Worm (Caenorhabditis elegans) whole organism, L4 larva: ENCODE data around the gene B0391.14.
A peak's percentile ranks its signal among the peaks of the same experiment; 100 is the strongest.

Experiments used
- F44E2.7 ChIP-seq: fragments of 200-800 bp; sonication (Bioruptor generic); IDR thresholded peaks from 2 replicates; pipeline ENCODE4 v2.1.2; 2022; ENCODE audit warnings: missing genetic modification characterization, missing compliant biosample characterization
- F49E8.2 ChIP-seq: sonication (generic microtip); optimal IDR thresholded peaks from 2 replicates; lab custom pipeline; 2016; ENCODE audit warnings: missing compliant biosample characterization, mild to moderate bottlenecking, missing genetic modification characterization, borderline replicate concordance
- R02D3.7 ChIP-seq: fragments of 150-350 bp; sonication (generic microtip); optimal IDR thresholded peaks from 3 replicates; lab custom pipeline; 2014; ENCODE audit warnings: missing biosample characterization, missing genetic modification characterization
- Y105C5A.15 ChIP-seq: fragments of 200-800 bp; sonication (Bioruptor generic); IDR thresholded peaks from 2 replicates; pipeline ENCODE4 v1.3.6; 2022; ENCODE audit warnings: missing genetic modification characterization, missing compliant biosample characterization
- Y75B8A.6 ChIP-seq: fragments of 200-800 bp; sonication (Bioruptor generic); IDR thresholded peaks from 2 replicates; pipeline ENCODE4 v1.3.6; 2022; ENCODE audit warnings: missing genetic modification reagents, missing genetic modification characterization, missing compliant biosample characterization
- ZK337.2 ChIP-seq: fragments of 200-800 bp; sonication (Bioruptor generic); IDR thresholded peaks from 2 replicates; pipeline ENCODE4 v1.3.6; 2022; ENCODE audit warnings: missing genetic modification reagents, missing genetic modification characterization, missing compliant biosample characterization
- aha-1 ChIP-seq: fragments of 150-350 bp; peaks from one replicate; lab custom pipeline; 2014; ENCODE audit warnings: missing biosample characterization, missing genetic modification characterization
- aly-2 ChIP-seq: sonication (generic microtip); optimal IDR thresholded peaks from 2 replicates; lab custom pipeline; 2018; ENCODE audit warnings: missing biosample characterization, missing genetic modification characterization
- ama-1 ChIP-seq: fragments of 150-350 bp; optimal IDR thresholded peaks from 2 replicates; lab custom pipeline; 2014; ENCODE audit warnings: inconsistent platforms, mixed read lengths
- ceh-20 ChIP-seq: fragments of 200-800 bp; sonication (Bioruptor generic); IDR thresholded peaks from 2 replicates; pipeline ENCODE4 v1.3.6; 2022; ENCODE audit warnings: missing genetic modification reagents, missing genetic modification characterization, missing compliant biosample characterization
- ceh-32 ChIP-seq: sonication (generic microtip); optimal IDR thresholded peaks from 2 replicates; lab custom pipeline; 2016; ENCODE audit warnings: mild to moderate bottlenecking, missing genetic modification characterization, missing compliant biosample characterization; ENCODE audit not compliant: poor library complexity
- cey-2 ChIP-seq: sonication (generic microtip); optimal IDR thresholded peaks from 3 replicates; lab custom pipeline; 2017; ENCODE audit warnings: missing genetic modification characterization, mild to moderate bottlenecking, missing compliant biosample characterization, antibody characterized with exemption, borderline replicate concordance; ENCODE audit not compliant: insufficient read depth
- daf-16 ChIP-seq, 3 experiments: sonication (generic microtip); optimal IDR thresholded peaks; 2 replicates each; lab custom pipeline; 2016 to 2017; ENCODE audit warnings: missing genetic modification characterization in 3 of 3, missing genetic modification reagents in 3 of 3, mild to moderate bottlenecking in 2 of 3, missing compliant biosample characterization in 2 of 3, missing biosample characterization in 1 of 3, moderate library complexity in 1 of 3
- daf-8 ChIP-seq: fragments of 200-800 bp; sonication (Bioruptor generic); IDR thresholded peaks from 2 replicates; pipeline ENCODE4 v1.3.6; 2022; ENCODE audit warnings: missing genetic modification characterization, missing compliant biosample characterization
- dmd-6 ChIP-seq: fragments of 200-800 bp; sonication (Bioruptor generic); IDR thresholded peaks from 2 replicates; pipeline ENCODE4 v1.3.6; 2022; ENCODE audit warnings: missing genetic modification reagents, missing genetic modification characterization, missing compliant biosample characterization
- dmd-8 ChIP-seq: fragments of 200-800 bp; sonication (Bioruptor generic); IDR thresholded peaks from 2 replicates; pipeline ENCODE4 v1.3.6; 2022; ENCODE audit warnings: missing genetic modification characterization, missing compliant biosample characterization
- dmd-9 ChIP-seq: fragments of 200-800 bp; sonication (Bioruptor generic); IDR thresholded peaks from 2 replicates; pipeline ENCODE4 v1.3.6; 2022; ENCODE audit warnings: missing genetic modification reagents, missing genetic modification characterization, missing compliant biosample characterization
- egl-27 ChIP-seq: sonication (generic microtip); optimal IDR thresholded peaks from 3 replicates; lab custom pipeline; 2017; ENCODE audit warnings: missing biosample characterization, missing genetic modification reagents, missing genetic modification characterization
- gei-8 ChIP-seq: fragments of 200-800 bp; sonication (Bioruptor generic); optimal IDR thresholded peaks from 2 replicates; lab custom pipeline; 2018; ENCODE audit warnings: mild to moderate bottlenecking, missing genetic modification characterization, missing compliant biosample characterization
- hlh-30 ChIP-seq: sonication (generic microtip); optimal IDR thresholded peaks from 2 replicates; lab custom pipeline; 2017; ENCODE audit warnings: antibody characterized with exemption, mild to moderate bottlenecking, missing genetic modification characterization, missing compliant biosample characterization; ENCODE audit not compliant: insufficient read depth
- hmg-1.1 ChIP-seq: fragments of 200-800 bp; sonication (Bioruptor generic); IDR thresholded peaks from 2 replicates; pipeline ENCODE4 v1.3.6; 2022; ENCODE audit warnings: missing genetic modification reagents, missing genetic modification characterization, missing compliant biosample characterization
- lin-1 ChIP-seq: fragments of 200-800 bp; sonication (Bioruptor generic); IDR thresholded peaks from 2 replicates; pipeline ENCODE4 v1.3.6; 2022; ENCODE audit warnings: missing genetic modification reagents, missing genetic modification characterization, missing compliant biosample characterization
- lin-13 ChIP-seq: fragments of 150-350 bp; optimal IDR thresholded peaks from 2 replicates; lab custom pipeline; 2014; ENCODE audit warnings: missing biosample characterization, missing genetic modification reagents, missing genetic modification characterization
- lin-15B ChIP-seq: fragments of 150-350 bp; sonication (generic microtip); optimal IDR thresholded peaks from 3 replicates; lab custom pipeline; 2014; ENCODE audit warnings: missing biosample characterization, missing genetic modification characterization
- lin-38 ChIP-seq: fragments of 200-800 bp; sonication (Bioruptor generic); IDR thresholded peaks from 2 replicates; pipeline ENCODE4 v1.3.6; 2022; ENCODE audit warnings: missing genetic modification reagents, missing genetic modification characterization, missing compliant biosample characterization
- lin-39 ChIP-seq: fragments of 150-350 bp; optimal IDR thresholded peaks from 2 replicates; lab custom pipeline; 2014; ENCODE audit warnings: missing biosample characterization, missing genetic modification reagents, missing genetic modification characterization
- lir-3 ChIP-seq: sonication (generic microtip); optimal IDR thresholded peaks from 2 replicates; lab custom pipeline; 2016; ENCODE audit warnings: mild to moderate bottlenecking, missing genetic modification characterization, missing compliant biosample characterization
- lsy-2 ChIP-seq, 2 experiments: fragments of 150-350 bp in 1 of 2; sonication (generic microtip) in 1 of 2; optimal IDR thresholded peaks; 2 replicates each; lab custom pipeline; 2014 to 2017; ENCODE audit warnings: missing biosample characterization in 2 of 2, missing genetic modification characterization in 2 of 2
- madf-5 ChIP-seq, 2 experiments: fragments of 200-800 bp; sonication (Bioruptor generic); IDR thresholded peaks; 2 replicates each; pipeline ENCODE4 v1.3.6; 2022; ENCODE audit warnings: missing compliant biosample characterization in 2 of 2, missing genetic modification characterization in 2 of 2
- mdl-1 ChIP-seq, 2 experiments: fragments of 150-350 bp in 1 of 2; sonication (generic microtip) in 1 of 2; optimal IDR thresholded peaks; 2 replicates each; lab custom pipeline; 2014 to 2017; ENCODE audit warnings: missing biosample characterization in 2 of 2, missing genetic modification characterization in 2 of 2
- mdt-29 ChIP-seq: fragments of 200-800 bp; sonication (Bioruptor generic); IDR thresholded peaks from 2 replicates; pipeline ENCODE4 v1.3.6; 2022; ENCODE audit warnings: missing genetic modification reagents, missing genetic modification characterization, missing compliant biosample characterization
- mxl-2 ChIP-seq: fragments of 200-800 bp; sonication (Bioruptor generic); conservative IDR thresholded peaks from 2 replicates; pipeline ENCODE4 v1.3.6; 2022; ENCODE audit warnings: missing genetic modification reagents, missing genetic modification characterization, missing compliant biosample characterization
- mxl-3 ChIP-seq: fragments of 200-800 bp; sonication (Bioruptor generic); optimal IDR thresholded peaks from 2 replicates; lab custom pipeline; 2018; ENCODE audit warnings: mild to moderate bottlenecking, missing genetic modification characterization, missing compliant biosample characterization
- nhr-11 ChIP-seq: fragments of 150-350 bp; optimal IDR thresholded peaks from 2 replicates; lab custom pipeline; 2014; ENCODE audit warnings: missing biosample characterization, missing genetic modification characterization
- nhr-111 ChIP-seq: fragments of 200-800 bp; sonication (Bioruptor generic); optimal IDR thresholded peaks from 2 replicates; lab custom pipeline; 2018; ENCODE audit warnings: mild to moderate bottlenecking, missing genetic modification characterization, missing compliant biosample characterization
- nhr-25 ChIP-seq: sonication (generic microtip); optimal IDR thresholded peaks from 2 replicates; lab custom pipeline; 2017; ENCODE audit warnings: missing genetic modification characterization, mild to moderate bottlenecking, missing compliant biosample characterization, antibody characterized with exemption, moderate library complexity, borderline replicate concordance; ENCODE audit not compliant: insufficient read depth
- nhr-41 ChIP-seq: fragments of 200-800 bp; sonication (Bioruptor generic); IDR thresholded peaks from 2 replicates; pipeline ENCODE4 v1.3.6; 2022; ENCODE audit warnings: missing genetic modification reagents, missing genetic modification characterization, missing compliant biosample characterization
- php-3 ChIP-seq: fragments of 200-800 bp; sonication (Bioruptor generic); IDR thresholded peaks from 2 replicates; pipeline ENCODE4 v1.3.6; 2022; ENCODE audit warnings: missing genetic modification reagents, missing genetic modification characterization, missing compliant biosample characterization
- pqm-1 ChIP-seq: sonication (generic microtip); optimal IDR thresholded peaks from 2 replicates; lab custom pipeline; 2017; ENCODE audit warnings: missing biosample characterization, missing genetic modification characterization
- rbr-2 ChIP-seq: sonication (generic microtip); optimal IDR thresholded peaks from 2 replicates; lab custom pipeline; 2016; ENCODE audit warnings: missing genotype, missing genetic modification characterization, missing compliant biosample characterization
- snpc-4 ChIP-seq: fragments of 150-350 bp; optimal IDR thresholded peaks from 2 replicates; lab custom pipeline; 2014; ENCODE audit warnings: missing biosample characterization, missing genetic modification characterization
- spr-3 ChIP-seq: fragments of 200-800 bp; sonication (Bioruptor generic); optimal IDR thresholded peaks from 2 replicates; lab custom pipeline; 2018; ENCODE audit warnings: mild to moderate bottlenecking, missing genetic modification characterization, missing compliant biosample characterization
- tag-97 ChIP-seq: fragments of 200-800 bp; sonication (Bioruptor generic); IDR thresholded peaks from 2 replicates; pipeline ENCODE4 v1.3.6; 2022; ENCODE audit warnings: missing genetic modification characterization, missing compliant biosample characterization
- unc-130 ChIP-seq: sonication (generic microtip); optimal IDR thresholded peaks from 2 replicates; lab custom pipeline; 2016; ENCODE audit warnings: missing genetic modification reagents, missing genetic modification characterization, missing compliant biosample characterization
- unc-39 ChIP-seq: sonication (generic microtip); optimal IDR thresholded peaks from 2 replicates; lab custom pipeline; 2017; ENCODE audit warnings: missing biosample characterization, missing genetic modification characterization
- vab-7 ChIP-seq: fragments of 200-800 bp; sonication (Bioruptor generic); IDR thresholded peaks from 2 replicates; pipeline ENCODE4 v1.3.6; 2022; ENCODE audit warnings: missing genetic modification reagents, missing genetic modification characterization, missing compliant biosample characterization
- zag-1 ChIP-seq: fragments of 150-350 bp; optimal IDR thresholded peaks from 2 replicates; lab custom pipeline; 2014; ENCODE audit warnings: missing biosample characterization, missing genetic modification characterization
- zfp-3 ChIP-seq: fragments of 200-800 bp; sonication (Bioruptor generic); conservative IDR thresholded peaks from 2 replicates; pipeline ENCODE4 v1.3.6; 2022; ENCODE audit warnings: missing genetic modification reagents, missing genetic modification characterization, missing compliant biosample characterization
- zip-11 ChIP-seq: fragments of 200-800 bp; sonication (Bioruptor generic); IDR thresholded peaks from 2 replicates; pipeline ENCODE4 v1.3.6; 2022; ENCODE audit warnings: missing genetic modification characterization, missing compliant biosample characterization
- zip-2 ChIP-seq: fragments of 150-350 bp; optimal IDR thresholded peaks from 2 replicates; lab custom pipeline; 2014; ENCODE audit warnings: missing biosample characterization, missing genetic modification characterization
- ztf-11 ChIP-seq: fragments of 150-350 bp; optimal IDR thresholded peaks from 2 replicates; lab custom pipeline; 2014; ENCODE audit warnings: missing biosample characterization, missing genetic modification characterization

Gene B0391.14

DNA sequence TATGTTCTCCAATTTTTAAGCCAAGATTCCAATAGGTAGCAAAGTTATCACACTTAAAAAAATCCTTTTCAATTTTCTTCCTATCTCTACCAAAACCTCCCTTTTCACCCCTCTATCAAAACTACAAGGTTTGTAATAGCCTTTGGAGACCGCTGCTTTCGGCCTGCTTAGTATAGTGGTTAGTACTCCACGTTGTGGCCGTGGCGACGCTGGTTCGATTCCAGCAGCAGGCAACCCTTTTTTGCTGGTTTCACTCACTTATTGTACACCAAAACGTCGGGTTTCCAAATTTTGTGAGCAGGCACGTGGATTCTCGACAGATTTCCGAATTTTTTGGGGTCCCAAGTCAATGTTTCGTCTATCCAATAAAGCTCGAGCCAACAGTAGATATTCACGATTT lies 45.8 kb downstream of the B0391.14 start (continued):
- TF ChIP-seq ceh-20 (GFP tag; lab: Robert Waterston, UW): 0 out of 2 replicates have a peak, but pooled peaks have one; percentile 10
- no peak for TF ChIP-seq cey-2
- peak; percentile 19 for TF ChIP-seq hlh-30 (tag; lab: Kevin White, UChicago)
- TF ChIP-seq zip-2 (tag; lab: Kevin White, UChicago): no peak
- TF ChIP-seq lin-39 (tag; lab: Kevin White, UChicago): no peak
- no peak for TF ChIP-seq ZK337.2 (GFP tag; lab: Robert Waterston, UW)
- TF ChIP-seq dmd-9 (GFP tag; lab: Robert Waterston, UW): no peak
- no peak for TF ChIP-seq zag-1 (tag; lab: Kevin White, UChicago)
- TF ChIP-seq nhr-41 (GFP tag; lab: Robert Waterston, UW): no peak; the same call in 1 of the 2 replicates
- TF ChIP-seq aha-1: no peak
- TF ChIP-seq tag-97: no peak
- TF ChIP-seq ceh-32 (tag; lab: Kevin White, UChicago): no peak
- TF ChIP-seq lsy-2 (tag; optimal IDR thresholded peaks at IDR 0.05; lab: Kevin White, UChicago): peak in 1 of 2 experiments; percentile 25
- no peak for TF ChIP-seq snpc-4 (tag; lab: Kevin White, UChicago)
- no peak for TF ChIP-seq unc-39
- TF ChIP-seq php-3 (GFP tag; lab: Robert Waterston, UW): no peak
- no peak for TF ChIP-seq F49E8.2 (tag; lab: Kevin White, UChicago)
- peak in 1 of 2 experiments; percentile 46 for TF ChIP-seq daf-16 (GFP tag; optimal IDR thresholded peaks at IDR 0.05; lab: Kevin White, UChicago)
- TF ChIP-seq daf-16 (tag; optimal IDR thresholded peaks at IDR 0.05; lab: Kevin White, UChicago): peak; percentile 43
- TF ChIP-seq zfp-3 (GFP tag; lab: Robert Waterston, UW): no peak
- no peak for TF ChIP-seq ama-1 (lab: Kevin White, UChicago)
- no peak for TF ChIP-seq madf-5 (GFP tag; IDR thresholded peaks at IDR 0.05; lab: Robert Waterston, UW)
- no peak for TF ChIP-seq nhr-111 (GFP tag; lab: Kevin White, UChicago)
- no peak for TF ChIP-seq unc-130 (GFP tag; lab: Kevin White, UChicago)
- TF ChIP-seq ztf-11 (tag; lab: Kevin White, UChicago): no peak
- no peak for TF ChIP-seq lir-3 (tag; lab: Kevin White, UChicago)
- TF ChIP-seq aly-2 (tag; lab: Kevin White, UChicago): no peak
- no peak for TF ChIP-seq zip-11 (GFP tag; lab: Robert Waterston, UW)
- no peak for TF ChIP-seq Y75B8A.6 (GFP tag; lab: Robert Waterston, UW)
- TF ChIP-seq mdl-1 (tag; optimal IDR thresholded peaks at IDR 0.05; lab: Kevin White, UChicago): no peak
- peak; percentile 48; the same call in 1 of the 2 replicates for TF ChIP-seq dmd-8
- no peak for TF ChIP-seq R02D3.7 (tag; lab: Kevin White, UChicago)
- no peak for TF ChIP-seq mxl-3 (GFP tag; lab: Kevin White, UChicago)
- no peak for TF ChIP-seq lin-15B
- TF ChIP-seq mxl-2: no peak
- TF ChIP-seq nhr-11 (tag; lab: Kevin White, UChicago): no peak
- TF ChIP-seq dmd-6 (GFP tag; lab: Robert Waterston, UW): peak; percentile 44
- no peak for TF ChIP-seq lin-38 (GFP tag; lab: Robert Waterston, UW)
- TF ChIP-seq mdt-29 (GFP tag; lab: Robert Waterston, UW): no peak
- TF ChIP-seq lin-13 (GFP tag; lab: Kevin White, UChicago): no peak
- TF ChIP-seq Y105C5A.15: 0 out of 2 replicates have a peak, but pooled peaks have one; percentile 28
- TF ChIP-seq vab-7 (GFP tag; lab: Robert Waterston, UW): 0 out of 2 replicates have a peak, but pooled peaks have one; percentile 37
- no peak for TF ChIP-seq daf-8
- peak; percentile 54; the same call in 1 of the 2 replicates for TF ChIP-seq hmg-1.1 (GFP tag; lab: Robert Waterston, UW)
- no peak for TF ChIP-seq gei-8 (GFP tag; lab: Kevin White, UChicago)
- peak; percentile 23 for TF ChIP-seq rbr-2 (tag; lab: Kevin White, UChicago)
- TF ChIP-seq spr-3 (GFP tag; lab: Kevin White, UChicago): no peak
- no peak for TF ChIP-seq pqm-1 (tag; lab: Kevin White, UChicago)
- TF ChIP-seq lin-1 (GFP tag; lab: Robert Waterston, UW): 0 out of 2 replicates have a peak, but pooled peaks have one; percentile 19
- no peak for TF ChIP-seq nhr-25 (tag; lab: Kevin White, UChicago)
- TF ChIP-seq egl-27 (tag; lab: Kevin White, UChicago): no peak
- 0 out of 2 replicates have a peak, but pooled peaks have one; percentile 25 for TF ChIP-seq F44E2.7 (GFP tag; lab: Robert Waterston, UW)
